Fruit fly (Drosophila melanogaster): ENCODE results near the gene alpha-Est6.
A peak's percentile ranks its signal among the peaks of the same experiment; 100 is the strongest.

Gene alpha-Est6

dm6 chr3R:7474616-7475120 is 53.9 kb downstream of the alpha-Est6 start (continued):
- TF ChIP-seq CG17186 (GFP tag; optimal IDR thresholded peaks at IDR 0.05) (peak; percentile 26), MESR4 (GFP tag; optimal IDR thresholded peaks at IDR 0.05) (peak; percentile 43), crol (GFP tag; IDR thresholded peaks at IDR 0.05) (peak; percentile 97), CG8924 (tag; optimal IDR thresholded peaks at IDR 0.05) (peak; percentile 18), run (tag; optimal IDR thresholded peaks at IDR 0.05) (peak; percentile 66), danr (GFP tag; IDR thresholded peaks at IDR 0.05) (no peak), HmgD (GFP tag; optimal IDR thresholded peaks at IDR 0.05) (peak; percentile 33), CTCF (GFP tag; optimal IDR thresholded peaks at IDR 0.05) (peak; percentile 31), Atf3 (GFP tag; optimal IDR thresholded peaks at IDR 0.05) (peak; percentile 42), chif (GFP tag; optimal IDR thresholded peaks at IDR 0.05) (peak in 1 of 2 experiments; percentile 39), CG43689 (GFP tag; IDR thresholded peaks at IDR 0.05) (no peak), cato (GFP tag; optimal IDR thresholded peaks at IDR 0.05; ENCODE audit: borderline replicate concordance) (no peak), CG31365 (tag; optimal IDR thresholded peaks at IDR 0.05) (peak; percentile 63), CG13775 (GFP tag; optimal IDR thresholded peaks at IDR 0.05) (no peak), MTF-1 (GFP tag; optimal IDR thresholded peaks at IDR 0.05; ENCODE audit: borderline replicate concordance) (peak; percentile 58), CG5953 (GFP tag; IDR thresholded peaks at IDR 0.05) (no peak; the same call in 1 of the 2 replicates), ERR (GFP tag; optimal IDR thresholded peaks at IDR 0.05) (peak; percentile 53), CG7963 (GFP tag; IDR thresholded peaks at IDR 0.05; ENCODE audit: partially characterized antibody) (peak; percentile 99), jing (GFP tag; optimal IDR thresholded peaks at IDR 0.05) (no peak), abd-A (tag; optimal IDR thresholded peaks at IDR 0.05) (peak; percentile 89), CG33213 (GFP tag; optimal IDR thresholded peaks at IDR 0.05) (peak; percentile 10), CG1024 (GFP tag; IDR thresholded peaks at IDR 0.05) (peak; percentile 62; the same call in 1 of the 2 replicates), CG12299 (tag; optimal IDR thresholded peaks at IDR 0.05) (peak; percentile 68), CG8290 (GFP tag; optimal IDR thresholded peaks at IDR 0.05) (peak; percentile 62), CG8290 (tag; optimal IDR thresholded peaks at IDR 0.05) (peak; percentile 31 to 94), GATAe (GFP tag; conservative IDR thresholded peaks at IDR 0.05) (no peak), tll (GFP tag; optimal IDR thresholded peaks at IDR 0.05) (no peak), CG8765 (GFP tag; IDR thresholded peaks at IDR 0.05) (peak; percentile 50), sim (GFP tag; IDR thresholded peaks at IDR 0.05) (no peak), Six4 (GFP tag; optimal IDR thresholded peaks at IDR 0.05) (no peak), rib (GFP tag; IDR thresholded peaks at IDR 0.05) (peak; percentile 80), CG17829 (tag; optimal IDR thresholded peaks at IDR 0.05) (peak; percentile 69), Opbp (GFP tag; IDR thresholded peaks at IDR 0.05; ENCODE audit: partially characterized antibody) (peak; percentile 99), toy (GFP tag; IDR thresholded peaks at IDR 0.05) (peak; percentile 62), kay (GFP tag; optimal IDR thresholded peaks at IDR 0.05) (no peak), tx (GFP tag; optimal IDR thresholded peaks at IDR 0.05) (peak; percentile 22), CG11456 (GFP tag; IDR thresholded peaks at IDR 0.05) (peak; percentile 75), CG10565 (GFP tag; optimal IDR thresholded peaks at IDR 0.05) (no peak), CG3995 (GFP tag; optimal IDR thresholded peaks at IDR 0.05) (peak; percentile 64), CG2129 (GFP tag; IDR thresholded peaks at IDR 0.05; ENCODE audit: partially characterized antibody) (peak; percentile 44), CG16779 (GFP tag; IDR thresholded peaks at IDR 0.05) (0 out of 2 replicates have a peak, but pooled peaks have one; percentile 72), CG8944 (GFP tag; optimal IDR thresholded peaks at IDR 0.05) (peak; percentile 59), sug (tag; optimal IDR thresholded peaks at IDR 0.05) (peak; percentile 95), Atf6 (GFP tag; IDR thresholded peaks at IDR 0.05) (peak; percentile 83), unc-4 (GFP tag; IDR thresholded peaks at IDR 0.05; ENCODE audit: partially characterized antibody) (peak; percentile 67), CG3838 (GFP tag; optimal IDR thresholded peaks at IDR 0.05) (peak; percentile 2), sna (GFP tag; IDR thresholded peaks at IDR 0.05; ENCODE audit: partially characterized antibody) (peak; percentile 86), ranshi (GFP tag; IDR thresholded peaks at IDR 0.05) (peak; percentile 33; the same call in 1 of the 2 replicates), dmrt99B (tag; optimal IDR thresholded peaks at IDR 0.05) (peak; percentile 48), CG11398 (GFP tag; optimal IDR thresholded peaks at IDR 0.05) (peak; percentile 67), CG6683 (GFP tag; optimal IDR thresholded peaks at IDR 0.05) (peak; percentile 12)
